Worm (Caenorhabditis elegans) whole organism, L4 larva: ENCODE results near the gene cri-2.

Source experiments
- D1046.2 ChIP-seq: fragments of 200-800 bp; sonication (Bioruptor generic); IDR thresholded peaks from 2 replicates; pipeline ENCODE4 v1.3.6; 2022; ENCODE audit warnings: missing genetic modification characterization, missing compliant biosample characterization
- Y105C5A.15 ChIP-seq: fragments of 200-800 bp; sonication (Bioruptor generic); IDR thresholded peaks from 2 replicates; pipeline ENCODE4 v1.3.6; 2022; ENCODE audit warnings: missing genetic modification characterization, missing compliant biosample characterization
- Y5F2A.4 ChIP-seq: fragments of 200-800 bp; sonication (Bioruptor generic); optimal IDR thresholded peaks from 2 replicates; lab custom pipeline; 2018; ENCODE audit warnings: mild to moderate bottlenecking, missing genetic modification characterization, missing compliant biosample characterization
- ZK546.5 ChIP-seq, 2 experiments: sonication (generic microtip); optimal IDR thresholded peaks; 2 replicates each; lab custom pipeline; 2017; ENCODE audit warnings: missing biosample characterization in 2 of 2, missing genetic modification characterization in 2 of 2
- aha-1 ChIP-seq: fragments of 150-350 bp; peaks from one replicate; lab custom pipeline; 2014; ENCODE audit warnings: missing biosample characterization, missing genetic modification characterization
- aly-2 ChIP-seq: sonication (generic microtip); optimal IDR thresholded peaks from 2 replicates; lab custom pipeline; 2018; ENCODE audit warnings: missing biosample characterization, missing genetic modification characterization
- ama-1 ChIP-seq: fragments of 150-350 bp; optimal IDR thresholded peaks from 2 replicates; lab custom pipeline; 2014; ENCODE audit warnings: inconsistent platforms, mixed read lengths
- arid-1 ChIP-seq: fragments of 200-800 bp; sonication (Bioruptor generic); conservative IDR thresholded peaks from 2 replicates; pipeline ENCODE4 v1.3.6; 2022; ENCODE audit warnings: missing genetic modification reagents, missing genetic modification characterization, missing compliant biosample characterization
- attf-4 ChIP-seq: sonication (generic microtip); optimal IDR thresholded peaks from 3 replicates; lab custom pipeline; 2017; ENCODE audit warnings: missing biosample characterization, missing genetic modification characterization
- ceh-20 ChIP-seq: fragments of 200-800 bp; sonication (Bioruptor generic); IDR thresholded peaks from 2 replicates; pipeline ENCODE4 v1.3.6; 2022; ENCODE audit warnings: missing genetic modification reagents, missing genetic modification characterization, missing compliant biosample characterization
- ceh-44 ChIP-seq: fragments of 200-800 bp; sonication (Bioruptor generic); IDR thresholded peaks from 2 replicates; pipeline ENCODE4 v1.3.6; 2022; ENCODE audit warnings: missing genetic modification reagents, missing genetic modification characterization, missing compliant biosample characterization
- ceh-62 ChIP-seq: sonication (generic microtip); optimal IDR thresholded peaks from 2 replicates; lab custom pipeline; 2017; ENCODE audit warnings: missing biosample characterization, missing genetic modification characterization
- ceh-82 ChIP-seq: sonication (generic microtip); optimal IDR thresholded peaks from 2 replicates; lab custom pipeline; 2017; ENCODE audit warnings: missing biosample characterization, missing genetic modification characterization
- daf-16 ChIP-seq, 3 experiments: sonication (generic microtip); optimal IDR thresholded peaks; 2 replicates each; lab custom pipeline; 2016 to 2017; ENCODE audit warnings: missing genetic modification characterization in 3 of 3, missing genetic modification reagents in 3 of 3, mild to moderate bottlenecking in 2 of 3, missing compliant biosample characterization in 2 of 3, missing biosample characterization in 1 of 3, moderate library complexity in 1 of 3
- daf-19 ChIP-seq: fragments of 200-800 bp; sonication (Bioruptor generic); conservative IDR thresholded peaks from 2 replicates; pipeline ENCODE4 v1.3.6; 2022; ENCODE audit warnings: missing genetic modification characterization, missing compliant biosample characterization
- daf-8 ChIP-seq: fragments of 200-800 bp; sonication (Bioruptor generic); IDR thresholded peaks from 2 replicates; pipeline ENCODE4 v1.3.6; 2022; ENCODE audit warnings: missing genetic modification characterization, missing compliant biosample characterization
- dmd-6 ChIP-seq: fragments of 200-800 bp; sonication (Bioruptor generic); IDR thresholded peaks from 2 replicates; pipeline ENCODE4 v1.3.6; 2022; ENCODE audit warnings: missing genetic modification reagents, missing genetic modification characterization, missing compliant biosample characterization
- fkh-10 ChIP-seq: fragments of 150-350 bp; optimal IDR thresholded peaks from 2 replicates; lab custom pipeline; 2014; ENCODE audit warnings: missing biosample characterization, missing genetic modification reagents, missing genetic modification characterization
- hif-1 ChIP-seq, 2 experiments: sonication (generic microtip); optimal IDR thresholded peaks; 2 replicates each; lab custom pipeline; 2016 to 2017; ENCODE audit warnings: missing compliant biosample characterization in 2 of 2, missing genetic modification characterization in 2 of 2, missing genetic modification reagents in 2 of 2, missing genotype in 2 of 2, mild to moderate bottlenecking in 1 of 2
- hlh-11 ChIP-seq: fragments of 200-800 bp; sonication (Bioruptor generic); optimal IDR thresholded peaks from 2 replicates; lab custom pipeline; 2018; ENCODE audit warnings: mild to moderate bottlenecking, missing genetic modification characterization, missing compliant biosample characterization
- hmg-1.1 ChIP-seq: fragments of 200-800 bp; sonication (Bioruptor generic); IDR thresholded peaks from 2 replicates; pipeline ENCODE4 v1.3.6; 2022; ENCODE audit warnings: missing genetic modification reagents, missing genetic modification characterization, missing compliant biosample characterization
- jun-1 ChIP-seq: fragments of 150-350 bp; optimal IDR thresholded peaks from 2 replicates; lab custom pipeline; 2014; ENCODE audit warnings: missing biosample characterization, missing genetic modification reagents, missing genetic modification characterization
- lin-29 ChIP-seq: fragments of 200-800 bp; sonication (Bioruptor generic); IDR thresholded peaks from 2 replicates; pipeline ENCODE4 v1.3.6; 2022; ENCODE audit warnings: missing genetic modification reagents, missing genetic modification characterization, missing compliant biosample characterization
- madf-5 ChIP-seq, 2 experiments: fragments of 200-800 bp; sonication (Bioruptor generic); IDR thresholded peaks; 2 replicates each; pipeline ENCODE4 v1.3.6; 2022; ENCODE audit warnings: missing compliant biosample characterization in 2 of 2, missing genetic modification characterization in 2 of 2
- mxl-3 ChIP-seq: fragments of 200-800 bp; sonication (Bioruptor generic); optimal IDR thresholded peaks from 2 replicates; lab custom pipeline; 2018; ENCODE audit warnings: mild to moderate bottlenecking, missing genetic modification characterization, missing compliant biosample characterization
- nhr-10 ChIP-seq: fragments of 150-350 bp; optimal IDR thresholded peaks from 2 replicates; lab custom pipeline; 2014; ENCODE audit warnings: missing biosample characterization, missing genetic modification characterization
- nhr-25 ChIP-seq: sonication (generic microtip); optimal IDR thresholded peaks from 2 replicates; lab custom pipeline; 2017; ENCODE audit warnings: missing genetic modification characterization, mild to moderate bottlenecking, missing compliant biosample characterization, antibody characterized with exemption, moderate library complexity, borderline replicate concordance; ENCODE audit not compliant: insufficient read depth
- nhr-28 ChIP-seq: fragments of 150-350 bp; optimal IDR thresholded peaks from 2 replicates; lab custom pipeline; 2014; ENCODE audit warnings: missing biosample characterization, missing genetic modification characterization
- nhr-41 ChIP-seq: fragments of 200-800 bp; sonication (Bioruptor generic); IDR thresholded peaks from 2 replicates; pipeline ENCODE4 v1.3.6; 2022; ENCODE audit warnings: missing genetic modification reagents, missing genetic modification characterization, missing compliant biosample characterization
- nhr-42 ChIP-seq: fragments of 200-800 bp; sonication (Bioruptor generic); IDR thresholded peaks from 2 replicates; pipeline ENCODE4 v1.3.6; 2022; ENCODE audit warnings: missing genetic modification characterization, missing compliant biosample characterization
- nhr-48 ChIP-seq: sonication (generic microtip); optimal IDR thresholded peaks from 2 replicates; lab custom pipeline; 2016; ENCODE audit warnings: mild to moderate bottlenecking, missing genetic modification characterization, missing compliant biosample characterization
- nhr-77 ChIP-seq: fragments of 150-350 bp; optimal IDR thresholded peaks from 2 replicates; lab custom pipeline; 2014; ENCODE audit warnings: missing biosample characterization, missing genetic modification characterization
- pqm-1 ChIP-seq: sonication (generic microtip); optimal IDR thresholded peaks from 2 replicates; lab custom pipeline; 2017; ENCODE audit warnings: missing biosample characterization, missing genetic modification characterization
- tra-1 ChIP-seq: fragments of 200-800 bp; sonication (Bioruptor generic); IDR thresholded peaks from 2 replicates; pipeline ENCODE4 v1.3.6; 2022; ENCODE audit warnings: missing genetic modification reagents, missing genetic modification characterization, missing compliant biosample characterization
- unc-62 ChIP-seq, 3 experiments: fragments of 150-350 bp in 1 of 3; sonication (generic microtip); optimal IDR thresholded peaks in 2 of 3; peaks in 1 of 3; 1 replicate in 1 of 3; 2 replicates in 2 of 3; lab custom pipeline; 2014 to 2017; ENCODE audit warnings: missing biosample characterization in 3 of 3, missing genetic modification characterization in 3 of 3, missing genetic modification reagents in 3 of 3, missing genotype in 1 of 3

cri-2 gene

DNA sequence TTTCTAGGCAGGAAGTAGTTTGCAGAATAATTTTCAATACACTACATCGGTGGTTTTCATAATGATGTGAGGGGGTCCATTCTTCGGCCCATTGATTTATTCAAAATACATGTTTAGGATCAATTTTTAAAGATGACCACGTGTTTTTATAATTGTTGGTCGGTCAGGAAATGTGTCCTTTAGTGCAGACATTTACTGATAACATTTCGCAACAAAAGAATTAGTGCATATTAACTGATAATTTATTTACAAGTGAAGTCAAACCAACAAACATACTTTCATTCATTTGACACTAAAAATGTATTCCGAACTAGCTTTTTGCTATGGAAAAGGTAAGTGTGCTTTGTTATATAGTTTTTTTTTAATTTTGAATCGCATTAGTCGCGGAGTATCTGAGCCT, 39.9 kb upstream of the cri-2 start, which contains the start of gene F20D6.5:
Gene F20D6.5, plus strand, starts transcription at position 259 of the 400 bp plus-strand sequence.
- peak; percentile 25 for TF ChIP-seq nhr-77 (tag; lab: Kevin White, UChicago)
- no peak for TF ChIP-seq ceh-20 (GFP tag; lab: Robert Waterston, UW)
- no peak for TF ChIP-seq lin-29 (GFP tag; lab: Robert Waterston, UW)
- TF ChIP-seq daf-16 (GFP tag; optimal IDR thresholded peaks at IDR 0.05; lab: Kevin White, UChicago), result no peak
- TF ChIP-seq daf-16 (tag; optimal IDR thresholded peaks at IDR 0.05; lab: Kevin White, UChicago), result peak; percentile 70
- TF ChIP-seq aha-1 (tag; lab: Kevin White, UChicago), result no peak
- TF ChIP-seq pqm-1 (tag; lab: Kevin White, UChicago), result peak; percentile 48
- TF ChIP-seq dmd-6 (GFP tag; lab: Robert Waterston, UW), result peak; percentile 67
- TF ChIP-seq Y105C5A.15 (GFP tag; lab: Robert Waterston, UW), result no peak
- TF ChIP-seq ceh-82, result no peak
- peak; percentile 58 for TF ChIP-seq nhr-28 (tag; lab: Kevin White, UChicago)
- no peak for TF ChIP-seq hmg-1.1
- TF ChIP-seq arid-1 (GFP tag; lab: Robert Waterston, UW), result no peak
- TF ChIP-seq aly-2, result no peak
- no peak for TF ChIP-seq mxl-3 (GFP tag; lab: Kevin White, UChicago)
- no peak for TF ChIP-seq jun-1 (tag; lab: Kevin White, UChicago)

DNA sequence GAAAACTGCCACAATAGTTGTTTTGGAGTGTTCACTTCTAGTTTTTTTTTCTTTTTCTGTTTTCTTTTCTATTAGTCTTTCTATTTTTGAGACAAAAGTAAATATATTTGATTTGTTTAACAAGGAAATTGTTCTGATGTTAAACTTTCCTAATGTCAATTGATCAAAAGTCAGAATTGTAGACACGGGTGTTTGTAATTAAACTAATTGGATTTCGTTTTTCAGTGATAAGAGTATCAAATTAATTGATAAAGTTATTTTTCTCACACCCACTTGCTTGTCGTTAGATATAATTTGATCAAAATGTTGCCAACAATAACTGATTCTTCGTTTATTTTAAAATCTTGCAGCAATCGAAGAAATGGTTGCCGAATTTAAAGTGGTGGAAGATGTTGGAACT, 38.4 kb upstream of the cri-2 start:
- TF ChIP-seq ZK546.5 (tag; optimal IDR thresholded peaks at IDR 0.05; lab: Kevin White, UChicago) (no peak), Y5F2A.4 (GFP tag; lab: Kevin White, UChicago) (no peak), daf-16 (GFP tag; optimal IDR thresholded peaks at IDR 0.05; lab: Kevin White, UChicago) (no peak), daf-16 (tag; optimal IDR thresholded peaks at IDR 0.05; lab: Kevin White, UChicago) (peak; percentile 53), tra-1 (GFP tag; lab: Robert Waterston, UW) (no peak), Y105C5A.15 (GFP tag; lab: Robert Waterston, UW) (no peak), daf-8 (GFP tag; lab: Robert Waterston, UW) (no peak), mxl-3 (GFP tag; lab: Kevin White, UChicago) (no peak), D1046.2 (GFP tag; lab: Robert Waterston, UW) (no peak)

DNA sequence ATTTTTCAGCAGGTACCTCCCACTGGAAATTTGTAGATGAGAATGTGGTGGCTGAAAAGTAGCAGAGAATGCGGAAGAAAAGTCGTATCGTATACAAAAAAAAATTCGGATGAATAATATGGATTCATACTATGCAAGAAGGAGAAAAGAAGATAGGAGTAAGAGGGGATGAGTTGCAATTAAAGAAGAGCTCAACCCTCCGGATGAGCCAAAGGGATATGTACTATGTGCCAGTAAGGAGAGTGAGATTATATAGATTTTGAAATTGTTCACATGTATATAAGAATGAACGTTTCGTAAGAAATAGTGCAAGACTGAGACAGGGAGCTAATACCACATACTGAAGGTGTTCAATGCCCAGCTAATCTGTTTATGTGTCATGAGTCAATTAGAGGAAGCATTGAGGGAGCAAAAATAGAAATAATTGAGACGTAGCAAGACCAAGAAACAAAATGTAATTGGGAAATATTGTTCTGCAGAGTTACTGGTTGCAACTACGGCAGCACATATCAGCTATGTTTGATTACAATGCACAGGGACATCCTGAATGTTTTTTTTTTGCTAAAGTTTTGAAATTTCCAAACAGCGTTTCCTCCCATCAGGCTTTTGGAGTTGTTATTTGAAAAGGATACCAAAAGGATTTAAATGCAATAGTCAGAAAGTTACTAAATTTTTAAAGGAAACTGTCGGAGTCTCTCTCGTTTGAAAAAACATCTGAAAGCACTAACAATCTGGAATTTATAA, 33.2 kb upstream of the cri-2 start, which contains the start of gene F20D6.8:
Gene F20D6.8, minus strand, starts transcription at position 51 of the 744 bp plus-strand sequence.
- TF ChIP-seq ama-1 (no peak), unc-62 (GFP tag; optimal IDR thresholded peaks at IDR 0.05 in 1 of 2; lab: Kevin White, UChicago) (peak in 1 of 2 experiments; percentile 92), unc-62 (tag; optimal IDR thresholded peaks at IDR 0.05; lab: Kevin White, UChicago) (no peak), nhr-41 (no peak), nhr-48 (no peak), nhr-25 (tag; lab: Kevin White, UChicago) (no peak), hlh-11 (tag; lab: Kevin White, UChicago) (no peak), nhr-42 (GFP tag; lab: Robert Waterston, UW) (no peak)
- TF ChIP-seq, all 104 proteins: peak for 1

DNA sequence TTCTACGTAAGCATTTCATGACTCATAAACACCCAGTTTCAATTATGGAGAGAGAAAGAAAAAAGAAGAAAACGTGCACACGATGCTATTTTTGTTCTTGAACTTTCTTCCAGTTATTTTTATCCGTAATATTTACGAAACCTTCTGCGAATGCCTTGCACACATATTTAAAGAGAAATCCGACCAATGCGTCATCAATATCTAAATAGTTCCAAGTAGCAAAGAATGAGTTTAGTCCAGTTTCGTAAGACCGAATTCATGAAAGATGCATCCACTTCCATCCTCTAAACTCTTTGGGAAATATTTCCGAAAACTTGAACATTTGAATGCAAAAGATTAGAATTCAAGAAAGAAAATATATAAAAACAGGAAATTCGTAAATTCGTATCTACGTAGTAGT, 32.5 kb upstream of the cri-2 start:
- TF ChIP-seq ZK546.5 (tag; optimal IDR thresholded peaks at IDR 0.05; lab: Kevin White, UChicago) (no peak), ceh-44 (no peak), madf-5 (GFP tag; IDR thresholded peaks at IDR 0.05; lab: Robert Waterston, UW) (no peak), attf-4 (tag; lab: Kevin White, UChicago) (no peak), aha-1 (tag; lab: Kevin White, UChicago) (peak; percentile 99)

DNA sequence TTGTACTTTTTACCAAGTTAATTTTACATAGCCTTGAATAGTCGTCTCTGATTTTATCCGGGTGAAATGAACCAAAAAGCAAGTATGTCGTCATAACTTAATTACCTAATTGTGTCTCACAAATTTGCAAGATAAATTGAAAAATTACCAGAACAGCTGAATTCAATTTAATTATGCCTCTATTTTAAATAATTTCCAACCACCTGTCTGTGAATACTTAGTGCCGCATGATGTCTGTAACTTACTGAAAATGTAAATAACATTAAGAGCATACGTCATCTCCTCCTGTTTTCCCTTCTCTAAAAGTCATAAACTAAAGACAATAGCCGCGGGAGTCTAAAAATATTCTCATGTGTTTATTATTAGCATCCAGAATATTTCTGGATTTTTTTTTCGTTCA, 31.3 kb upstream of the cri-2 start:
- TF ChIP-seq hif-1 (tag; optimal IDR thresholded peaks at IDR 0.05; lab: Kevin White, UChicago) (no peak), nhr-10 (tag; lab: Kevin White, UChicago) (no peak), tra-1 (GFP tag; lab: Robert Waterston, UW) (no peak), fkh-10 (GFP tag; lab: Kevin White, UChicago) (no peak), ceh-62 (tag; lab: Kevin White, UChicago) (no peak), aly-2 (no peak), lin-29 (GFP tag; lab: Robert Waterston, UW) (no peak), daf-19 (no peak), dmd-6 (GFP tag; lab: Robert Waterston, UW) (no peak)
